Fruit fly (Drosophila melanogaster): ENCODE results near the gene gammaTub37C.

DNA sequence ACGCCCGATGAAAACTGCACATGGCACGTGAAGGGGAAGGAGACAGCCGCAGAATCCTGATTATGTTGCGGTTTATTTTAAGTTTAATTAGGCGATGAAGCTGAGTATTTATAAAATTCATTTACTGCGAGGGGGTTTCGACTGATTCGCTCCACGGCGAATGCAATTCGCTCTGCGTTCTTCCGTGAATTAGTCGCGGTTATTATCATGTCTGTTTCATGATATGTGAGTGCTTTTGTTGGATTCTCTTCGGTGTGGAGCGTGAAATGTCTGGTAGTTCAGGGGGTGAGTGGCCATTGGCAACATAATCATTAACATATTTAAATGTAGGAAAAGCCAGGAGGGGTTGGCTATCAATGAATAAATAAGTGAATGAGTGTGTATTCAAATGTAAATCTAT is 12.9 kb upstream of the gammaTub37C start:
- no peak for TF ChIP-seq CG8478 (optimal IDR thresholded peaks at IDR 0.05)
- no peak for TF ChIP-seq CTCF (optimal IDR thresholded peaks at IDR 0.05)

Data from S2 (cell line).